Worm (Caenorhabditis elegans) whole organism, L4 larva: ENCODE measurements around the gene arp-6.

Experiments
- R02D3.7 ChIP-seq: fragments of 150-350 bp; sonication (generic microtip); optimal IDR thresholded peaks from 3 replicates; lab custom pipeline; 2014; ENCODE audit warnings: missing biosample characterization, missing genetic modification characterization
- T20F7.1 ChIP-seq: fragments of 200-800 bp; sonication (Bioruptor generic); optimal IDR thresholded peaks from 2 replicates; lab custom pipeline; 2018; ENCODE audit warnings: mild to moderate bottlenecking, missing genetic modification characterization, missing compliant biosample characterization
- Y105C5A.15 ChIP-seq: fragments of 200-800 bp; sonication (Bioruptor generic); IDR thresholded peaks from 2 replicates; pipeline ENCODE4 v1.3.6; 2022; ENCODE audit warnings: missing genetic modification characterization, missing compliant biosample characterization
- Y48G9A.11 ChIP-seq: fragments of 200-800 bp; sonication (Bioruptor generic); IDR thresholded peaks from 2 replicates; pipeline ENCODE4 v1.3.6; 2022; ENCODE audit warnings: missing genetic modification reagents, missing genetic modification characterization, missing compliant biosample characterization
- Y5F2A.4 ChIP-seq: fragments of 200-800 bp; sonication (Bioruptor generic); optimal IDR thresholded peaks from 2 replicates; lab custom pipeline; 2018; ENCODE audit warnings: mild to moderate bottlenecking, missing genetic modification characterization, missing compliant biosample characterization
- ZK337.2 ChIP-seq: fragments of 200-800 bp; sonication (Bioruptor generic); IDR thresholded peaks from 2 replicates; pipeline ENCODE4 v1.3.6; 2022; ENCODE audit warnings: missing genetic modification reagents, missing genetic modification characterization, missing compliant biosample characterization
- ZK546.5 ChIP-seq, 2 experiments: sonication (generic microtip); optimal IDR thresholded peaks; 2 replicates each; lab custom pipeline; 2017; ENCODE audit warnings: missing biosample characterization in 2 of 2, missing genetic modification characterization in 2 of 2
- daf-16 ChIP-seq, 3 experiments: sonication (generic microtip); optimal IDR thresholded peaks; 2 replicates each; lab custom pipeline; 2016 to 2017; ENCODE audit warnings: missing genetic modification characterization in 3 of 3, missing genetic modification reagents in 3 of 3, mild to moderate bottlenecking in 2 of 3, missing compliant biosample characterization in 2 of 3, missing biosample characterization in 1 of 3, moderate library complexity in 1 of 3
- dmd-6 ChIP-seq: fragments of 200-800 bp; sonication (Bioruptor generic); IDR thresholded peaks from 2 replicates; pipeline ENCODE4 v1.3.6; 2022; ENCODE audit warnings: missing genetic modification reagents, missing genetic modification characterization, missing compliant biosample characterization
- dmd-9 ChIP-seq: fragments of 200-800 bp; sonication (Bioruptor generic); IDR thresholded peaks from 2 replicates; pipeline ENCODE4 v1.3.6; 2022; ENCODE audit warnings: missing genetic modification reagents, missing genetic modification characterization, missing compliant biosample characterization
- dpl-1 ChIP-seq: fragments of 150-350 bp; optimal IDR thresholded peaks from 2 replicates; lab custom pipeline; 2014; ENCODE audit warnings: missing biosample characterization, missing genetic modification reagents, missing genetic modification characterization
- dve-1 ChIP-seq: sonication (generic microtip); optimal IDR thresholded peaks from 2 replicates; lab custom pipeline; 2017; ENCODE audit warnings: antibody characterized with exemption, mild to moderate bottlenecking, missing genetic modification characterization, missing compliant biosample characterization; ENCODE audit not compliant: insufficient read depth
- hif-1 ChIP-seq, 2 experiments: sonication (generic microtip); optimal IDR thresholded peaks; 2 replicates each; lab custom pipeline; 2016 to 2017; ENCODE audit warnings: missing compliant biosample characterization in 2 of 2, missing genetic modification characterization in 2 of 2, missing genetic modification reagents in 2 of 2, missing genotype in 2 of 2, mild to moderate bottlenecking in 1 of 2
- hlh-11 ChIP-seq: fragments of 200-800 bp; sonication (Bioruptor generic); optimal IDR thresholded peaks from 2 replicates; lab custom pipeline; 2018; ENCODE audit warnings: mild to moderate bottlenecking, missing genetic modification characterization, missing compliant biosample characterization
- hlh-30 ChIP-seq: sonication (generic microtip); optimal IDR thresholded peaks from 2 replicates; lab custom pipeline; 2017; ENCODE audit warnings: antibody characterized with exemption, mild to moderate bottlenecking, missing genetic modification characterization, missing compliant biosample characterization; ENCODE audit not compliant: insufficient read depth
- hmg-1.1 ChIP-seq: fragments of 200-800 bp; sonication (Bioruptor generic); IDR thresholded peaks from 2 replicates; pipeline ENCODE4 v1.3.6; 2022; ENCODE audit warnings: missing genetic modification reagents, missing genetic modification characterization, missing compliant biosample characterization
- lin-38 ChIP-seq: fragments of 200-800 bp; sonication (Bioruptor generic); IDR thresholded peaks from 2 replicates; pipeline ENCODE4 v1.3.6; 2022; ENCODE audit warnings: missing genetic modification reagents, missing genetic modification characterization, missing compliant biosample characterization
- lsy-2 ChIP-seq, 2 experiments: fragments of 150-350 bp in 1 of 2; sonication (generic microtip) in 1 of 2; optimal IDR thresholded peaks; 2 replicates each; lab custom pipeline; 2014 to 2017; ENCODE audit warnings: missing biosample characterization in 2 of 2, missing genetic modification characterization in 2 of 2
- madf-9 ChIP-seq: fragments of 200-800 bp; sonication (Bioruptor generic); conservative IDR thresholded peaks from 2 replicates; pipeline ENCODE4 v1.3.6; 2022; ENCODE audit warnings: missing genetic modification reagents, missing genetic modification characterization, missing compliant biosample characterization
- mdl-1 ChIP-seq, 2 experiments: fragments of 150-350 bp in 1 of 2; sonication (generic microtip) in 1 of 2; optimal IDR thresholded peaks; 2 replicates each; lab custom pipeline; 2014 to 2017; ENCODE audit warnings: missing biosample characterization in 2 of 2, missing genetic modification characterization in 2 of 2
- mep-1 ChIP-seq: fragments of 150-350 bp; sonication (generic microtip); optimal IDR thresholded peaks from 3 replicates; lab custom pipeline; 2014; ENCODE audit warnings: missing biosample characterization, missing genetic modification characterization
- mes-2 ChIP-seq: sonication (generic microtip); optimal IDR thresholded peaks from 2 replicates; lab custom pipeline; 2016; ENCODE audit warnings: missing genotype, mild to moderate bottlenecking, missing genetic modification characterization, missing compliant biosample characterization; ENCODE audit not compliant: poor library complexity, severe bottlenecking
- mxl-2 ChIP-seq: fragments of 200-800 bp; sonication (Bioruptor generic); conservative IDR thresholded peaks from 2 replicates; pipeline ENCODE4 v1.3.6; 2022; ENCODE audit warnings: missing genetic modification reagents, missing genetic modification characterization, missing compliant biosample characterization
- mxl-3 ChIP-seq: fragments of 200-800 bp; sonication (Bioruptor generic); optimal IDR thresholded peaks from 2 replicates; lab custom pipeline; 2018; ENCODE audit warnings: mild to moderate bottlenecking, missing genetic modification characterization, missing compliant biosample characterization
- nhr-102 ChIP-seq: sonication (generic microtip); optimal IDR thresholded peaks from 2 replicates; lab custom pipeline; 2016; ENCODE audit warnings: mild to moderate bottlenecking, missing genetic modification characterization, moderate library complexity, missing compliant biosample characterization
- nhr-28 ChIP-seq: fragments of 150-350 bp; optimal IDR thresholded peaks from 2 replicates; lab custom pipeline; 2014; ENCODE audit warnings: missing biosample characterization, missing genetic modification characterization
- nhr-41 ChIP-seq: fragments of 200-800 bp; sonication (Bioruptor generic); IDR thresholded peaks from 2 replicates; pipeline ENCODE4 v1.3.6; 2022; ENCODE audit warnings: missing genetic modification reagents, missing genetic modification characterization, missing compliant biosample characterization
- nhr-6 ChIP-seq: fragments of 150-350 bp; optimal IDR thresholded peaks from 2 replicates; lab custom pipeline; 2014; ENCODE audit warnings: missing biosample characterization, missing genetic modification characterization
- nhr-77 ChIP-seq: fragments of 150-350 bp; optimal IDR thresholded peaks from 2 replicates; lab custom pipeline; 2014; ENCODE audit warnings: missing biosample characterization, missing genetic modification characterization
- pha-4 ChIP-seq, 2 experiments: fragments of 150-350 bp in 1 of 2; fragments of 200-800 bp in 1 of 2; sonication (Bioruptor generic) in 1 of 2; IDR thresholded peaks in 1 of 2; optimal IDR thresholded peaks in 1 of 2; 2 replicates each; pipeline versions ENCODE4 v1.3.6 to Lab custom; 2014 to 2022; ENCODE audit warnings: missing genetic modification characterization in 2 of 2, missing genetic modification reagents in 2 of 2, missing biosample characterization in 1 of 2, missing compliant biosample characterization in 1 of 2
- pqm-1 ChIP-seq: sonication (generic microtip); optimal IDR thresholded peaks from 2 replicates; lab custom pipeline; 2017; ENCODE audit warnings: missing biosample characterization, missing genetic modification characterization
- rbr-2 ChIP-seq: sonication (generic microtip); optimal IDR thresholded peaks from 2 replicates; lab custom pipeline; 2016; ENCODE audit warnings: missing genotype, missing genetic modification characterization, missing compliant biosample characterization
- spr-1 ChIP-seq: sonication (generic microtip); optimal IDR thresholded peaks from 2 replicates; lab custom pipeline; 2016; ENCODE audit warnings: mild to moderate bottlenecking, missing genetic modification characterization, missing compliant biosample characterization
- unc-130 ChIP-seq: sonication (generic microtip); optimal IDR thresholded peaks from 2 replicates; lab custom pipeline; 2016; ENCODE audit warnings: missing genetic modification reagents, missing genetic modification characterization, missing compliant biosample characterization
- vab-7 ChIP-seq: fragments of 200-800 bp; sonication (Bioruptor generic); IDR thresholded peaks from 2 replicates; pipeline ENCODE4 v1.3.6; 2022; ENCODE audit warnings: missing genetic modification reagents, missing genetic modification characterization, missing compliant biosample characterization

Gene arp-6

DNA sequence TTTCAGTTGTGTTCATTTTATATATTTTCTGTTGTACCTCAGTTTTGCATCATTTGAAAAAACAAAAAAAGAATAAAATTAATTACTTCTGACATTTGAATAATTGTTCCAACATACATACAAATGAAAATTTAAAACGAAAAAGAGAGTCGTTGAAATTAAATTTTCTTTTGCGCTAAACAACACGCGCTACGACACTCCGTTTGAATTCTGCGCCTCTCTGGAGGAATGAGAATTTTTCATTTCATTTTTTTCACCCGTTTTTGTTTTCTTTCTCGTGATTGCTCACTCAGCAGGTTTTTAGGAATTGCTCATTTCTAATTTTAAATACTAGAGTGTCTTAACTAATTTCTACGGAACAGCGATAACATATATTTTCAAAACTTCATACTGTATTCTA is 4.5 kb upstream of the arp-6 start (continued):
- TF ChIP-seq hlh-30: peak; percentile 70
- no peak for TF ChIP-seq daf-16 (GFP tag; optimal IDR thresholded peaks at IDR 0.05; lab: Kevin White, UChicago)
- TF ChIP-seq daf-16 (tag; optimal IDR thresholded peaks at IDR 0.05; lab: Kevin White, UChicago): no peak
- no peak for TF ChIP-seq R02D3.7 (tag; lab: Kevin White, UChicago)
- TF ChIP-seq nhr-102: no peak
- TF ChIP-seq mes-2 (tag; lab: Kevin White, UChicago): peak; percentile 39
- TF ChIP-seq nhr-41 (GFP tag; lab: Robert Waterston, UW): no peak
- TF ChIP-seq Y105C5A.15 (GFP tag; lab: Robert Waterston, UW): no peak
- no peak for TF ChIP-seq Y5F2A.4 (GFP tag; lab: Kevin White, UChicago)

DNA sequence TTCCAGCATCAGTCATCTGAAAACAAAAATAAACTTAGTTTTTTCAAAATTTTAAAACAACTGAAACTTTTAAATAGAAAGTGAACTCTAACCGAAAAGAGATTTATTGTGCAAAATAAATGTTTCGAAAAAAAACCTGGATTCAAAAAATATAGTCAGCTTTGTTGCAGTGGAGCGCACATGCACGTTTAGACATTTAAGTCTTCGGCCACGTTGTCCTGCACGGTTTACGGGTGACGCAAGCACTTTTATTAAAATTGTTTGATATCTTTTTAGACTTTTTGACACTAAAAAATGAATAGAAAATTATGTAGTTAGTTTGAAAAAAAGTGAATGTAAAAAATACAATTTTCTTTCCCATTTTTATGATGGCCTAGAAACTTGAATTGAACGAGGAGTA is 2.3 kb upstream of the arp-6 start, which contains the start of the genes ubh-4 and algn-6:
ubh-4 (minus strand) TSS at position 182 of the 400 bp plus-strand sequence.
algn-6 (plus strand) TSS at position 387 of the 400 bp plus-strand sequence.
- TF ChIP-seq dve-1 (peak; percentile 48), daf-16 (GFP tag; optimal IDR thresholded peaks at IDR 0.05; lab: Kevin White, UChicago) (no peak), daf-16 (tag; optimal IDR thresholded peaks at IDR 0.05; lab: Kevin White, UChicago) (peak; percentile 38), dpl-1 (GFP tag; lab: Kevin White, UChicago) (peak; percentile 63), ZK337.2 (GFP tag; lab: Robert Waterston, UW) (0 out of 2 replicates have a peak, but pooled peaks have one; percentile 4), mdl-1 (tag; optimal IDR thresholded peaks at IDR 0.05; lab: Kevin White, UChicago) (no peak), madf-9 (GFP tag; lab: Robert Waterston, UW) (no peak), spr-1 (tag; lab: Kevin White, UChicago) (no peak), dmd-9 (GFP tag; lab: Robert Waterston, UW) (no peak), hif-1 (tag; optimal IDR thresholded peaks at IDR 0.05; lab: Kevin White, UChicago) (peak in 1 of 2 experiments; percentile 83), ZK546.5 (tag; optimal IDR thresholded peaks at IDR 0.05; lab: Kevin White, UChicago) (no peak), unc-130 (GFP tag; lab: Kevin White, UChicago) (peak; percentile 96), mes-2 (tag; lab: Kevin White, UChicago) (peak; percentile 95), mep-1 (tag; lab: Kevin White, UChicago) (peak; percentile 57), nhr-28 (tag; lab: Kevin White, UChicago) (peak; percentile 65), vab-7 (GFP tag; lab: Robert Waterston, UW) (0 out of 2 replicates have a peak, but pooled peaks have one; percentile 22), nhr-77 (tag; lab: Kevin White, UChicago) (peak; percentile 48), hlh-11 (tag; lab: Kevin White, UChicago) (peak; percentile 36), Y48G9A.11 (peak; percentile 34; the same call in 1 of the 2 replicates), hlh-30 (peak; percentile 12), lsy-2 (tag; optimal IDR thresholded peaks at IDR 0.05; lab: Kevin White, UChicago) (peak; percentile 38 to 95), Y5F2A.4 (GFP tag; lab: Kevin White, UChicago) (no peak), R02D3.7 (tag; lab: Kevin White, UChicago) (no peak), pqm-1 (tag; lab: Kevin White, UChicago) (peak; percentile 17), dmd-6 (peak; percentile 27; the same call in 1 of the 2 replicates), hmg-1.1 (GFP tag; lab: Robert Waterston, UW) (0 out of 2 replicates have a peak, but pooled peaks have one; percentile 19), T20F7.1 (GFP tag; lab: Kevin White, UChicago) (peak; percentile 90), nhr-6 (peak; percentile 80), mxl-2 (GFP tag; lab: Robert Waterston, UW) (no peak), pha-4 (GFP tag; IDR thresholded peaks at IDR 0.05; lab: Robert Waterston, UW) (no peak), pha-4 (tag; optimal IDR thresholded peaks at IDR 0.05; lab: Kevin White, UChicago) (peak; percentile 8), rbr-2 (tag; lab: Kevin White, UChicago) (peak; percentile 36), mxl-3 (GFP tag; lab: Kevin White, UChicago) (peak; percentile 38), lin-38 (peak; percentile 95)
